Fruit fly (Drosophila melanogaster) Kc167 (cell line): ENCODE results near the gene Rel.

Source experiments
- Myc ChIP-seq: fragments of >200 bp; optimal IDR thresholded peaks from 2 replicates; lab custom pipeline; 2017; ENCODE audit warnings: missing external identifiers
- Sin3A ChIP-seq: fragments of >200 bp; optimal IDR thresholded peaks from 2 replicates; lab custom pipeline; 2018; ENCODE audit warnings: missing external identifiers
- h ChIP-seq: fragments of >200 bp; optimal IDR thresholded peaks from 3 replicates; lab custom pipeline; 2018; ENCODE audit warnings: missing external identifiers
- insv ChIP-seq: fragments of >200 bp; optimal IDR thresholded peaks from 3 replicates; lab custom pipeline; 2018; ENCODE audit warnings: missing external identifiers
- psq ChIP-seq: fragments of >200 bp; optimal IDR thresholded peaks from 2 replicates; lab custom pipeline; 2017; ENCODE audit warnings: missing external identifiers
- ttk ChIP-seq: sonication (Bioruptor generic); optimal IDR thresholded peaks from 2 replicates; lab custom pipeline; 2017; ENCODE audit warnings: missing external identifiers

Rel gene

DNA sequence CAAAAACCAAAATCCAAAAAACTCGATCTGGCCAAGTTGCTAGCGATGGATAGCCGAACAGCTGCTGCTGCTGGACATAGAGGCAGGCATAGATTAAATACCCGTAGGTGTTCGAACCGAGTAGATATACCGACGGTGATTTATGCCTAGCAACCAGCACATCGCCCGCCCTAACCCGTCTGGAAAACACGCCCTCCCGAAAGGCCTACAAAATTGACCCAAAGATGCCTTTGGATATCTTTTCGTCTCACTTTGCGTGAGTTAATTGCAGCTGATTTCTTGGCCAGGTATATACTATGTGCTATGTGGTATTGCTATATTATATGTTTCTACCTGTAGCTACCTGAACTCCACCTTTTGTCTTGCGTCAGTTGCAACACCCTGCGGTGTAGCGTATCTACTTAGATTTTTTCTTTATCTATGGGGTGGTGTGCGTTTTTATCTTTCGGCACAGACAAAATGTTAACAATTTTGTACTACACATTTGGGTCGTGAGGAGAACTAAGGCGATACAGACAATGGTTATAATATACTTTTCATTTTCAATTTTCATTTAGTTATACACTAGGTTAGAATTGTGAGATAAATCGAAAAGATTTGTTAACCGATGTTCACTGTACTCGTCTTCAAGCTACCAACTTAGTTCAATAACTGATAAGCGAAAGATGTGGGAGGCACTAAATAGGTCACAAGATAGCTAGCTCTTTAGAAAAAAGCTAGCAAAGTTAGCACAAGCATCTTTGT, 17.6 kb downstream of the Rel start:
- no peak for TF ChIP-seq psq (lab: Kevin White, UChicago)
- TF ChIP-seq Sin3A (lab: Kevin White, UChicago) = no peak
- TF ChIP-seq Myc = no peak
- no peak for TF ChIP-seq h (lab: Kevin White, UChicago)
- no peak for TF ChIP-seq ttk
- no peak for TF ChIP-seq insv (lab: Kevin White, UChicago)

DNA sequence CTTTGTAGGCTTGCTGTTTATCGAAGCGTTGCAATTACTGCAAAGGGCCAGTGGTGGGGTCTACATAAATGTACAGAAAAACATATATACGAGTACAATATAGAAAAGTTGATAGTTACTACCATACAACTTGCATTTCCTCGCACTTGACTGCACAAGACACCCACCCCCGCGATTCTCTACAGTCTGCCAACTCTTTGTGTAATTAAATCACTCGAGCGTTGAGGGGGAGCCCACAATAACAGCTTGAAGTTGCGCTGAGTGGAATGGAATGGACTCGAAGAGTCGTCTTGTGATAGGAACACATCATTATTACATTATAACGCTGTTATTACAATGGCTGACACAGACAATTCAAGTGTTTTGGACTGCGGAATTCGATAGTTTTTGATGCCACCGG, 18.4 kb downstream of the Rel start:
- TF ChIP-seq Sin3A (lab: Kevin White, UChicago) (no peak), psq (lab: Kevin White, UChicago) (no peak), insv (lab: Kevin White, UChicago) (no peak), h (lab: Kevin White, UChicago) (no peak), ttk (no peak), Myc (no peak)

DNA sequence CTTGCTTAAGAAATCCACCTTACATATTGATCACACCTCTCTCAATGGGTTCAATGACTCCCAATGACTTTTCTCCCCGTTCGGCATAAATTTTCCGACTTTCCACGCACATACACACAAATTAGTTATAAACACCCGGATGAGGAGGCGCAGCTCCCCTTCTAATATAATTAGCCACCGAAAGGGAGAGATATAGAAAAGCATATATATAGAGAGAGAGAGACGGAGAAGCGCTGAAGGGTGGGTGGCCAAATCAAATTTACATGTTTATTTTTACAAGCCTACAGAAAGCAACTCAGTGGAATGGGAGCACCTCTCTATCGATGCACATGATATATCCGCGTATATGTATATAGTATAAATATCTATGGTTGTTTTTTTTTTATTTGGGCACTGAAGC, 19.1 kb downstream of the Rel start:
- TF ChIP-seq Myc (no peak), h (lab: Kevin White, UChicago) (no peak), ttk (no peak), Sin3A (lab: Kevin White, UChicago) (no peak), psq (lab: Kevin White, UChicago) (no peak), insv (lab: Kevin White, UChicago) (no peak)

DNA sequence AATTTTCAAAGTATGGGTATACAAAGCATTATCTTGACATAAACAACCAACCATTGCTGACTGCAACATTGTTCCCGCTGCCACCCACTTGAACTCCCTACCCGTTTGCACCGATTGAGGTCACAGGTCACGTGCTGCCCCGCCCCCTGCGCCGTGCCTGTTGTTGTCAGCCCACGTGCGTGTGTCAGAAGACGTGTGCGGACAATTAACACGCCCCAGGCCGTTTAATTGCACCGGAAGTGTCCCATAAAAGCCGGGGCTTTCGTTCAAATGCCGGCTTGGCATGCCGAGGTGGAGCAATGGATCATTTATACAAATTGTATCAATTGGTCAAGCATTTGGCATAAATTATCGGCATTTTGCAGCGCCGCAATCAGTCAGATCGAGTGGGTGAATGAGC, 20.7 kb downstream of the Rel start:
- TF ChIP-seq Sin3A (lab: Kevin White, UChicago) (no peak), psq (lab: Kevin White, UChicago) (no peak), insv (lab: Kevin White, UChicago) (no peak), h (lab: Kevin White, UChicago) (no peak), ttk (no peak), Myc (no peak)

DNA sequence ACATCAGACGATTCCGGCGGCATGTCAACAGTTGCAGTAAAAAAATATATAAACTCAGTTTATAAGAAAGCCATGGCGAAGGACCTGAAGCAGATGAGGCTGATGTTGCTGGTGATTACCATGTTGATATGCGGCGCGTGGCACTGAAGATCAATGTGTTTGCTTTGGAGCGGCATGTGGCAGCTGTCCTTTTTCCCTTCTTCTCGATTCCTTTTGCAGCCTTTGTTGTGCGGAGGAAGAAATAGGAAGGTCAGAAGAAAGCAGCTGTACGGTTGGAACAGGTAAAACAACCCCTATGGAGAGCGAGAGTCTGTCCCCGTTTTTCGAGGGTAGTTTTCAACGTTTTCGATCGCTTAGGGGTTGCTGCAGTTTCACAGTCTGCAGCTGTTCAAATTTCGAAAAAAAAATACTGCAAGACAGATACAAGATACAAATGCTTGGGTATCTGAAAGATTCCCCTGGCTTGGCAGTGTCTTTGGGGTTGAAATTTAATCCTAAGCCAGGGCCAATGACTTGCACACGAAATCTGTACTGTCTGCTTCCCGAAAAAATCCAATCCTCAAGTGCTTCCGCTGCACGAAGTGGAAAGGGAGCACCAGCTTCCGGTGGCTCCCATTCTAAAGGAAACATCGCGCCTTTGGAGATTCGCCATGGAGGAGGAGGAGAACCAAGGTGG, 22.8 kb downstream of the Rel start:
- TF ChIP-seq Sin3A (lab: Kevin White, UChicago) (no peak), insv (lab: Kevin White, UChicago) (no peak), h (lab: Kevin White, UChicago) (no peak), Myc (no peak), ttk (no peak), psq (lab: Kevin White, UChicago) (no peak)

DNA sequence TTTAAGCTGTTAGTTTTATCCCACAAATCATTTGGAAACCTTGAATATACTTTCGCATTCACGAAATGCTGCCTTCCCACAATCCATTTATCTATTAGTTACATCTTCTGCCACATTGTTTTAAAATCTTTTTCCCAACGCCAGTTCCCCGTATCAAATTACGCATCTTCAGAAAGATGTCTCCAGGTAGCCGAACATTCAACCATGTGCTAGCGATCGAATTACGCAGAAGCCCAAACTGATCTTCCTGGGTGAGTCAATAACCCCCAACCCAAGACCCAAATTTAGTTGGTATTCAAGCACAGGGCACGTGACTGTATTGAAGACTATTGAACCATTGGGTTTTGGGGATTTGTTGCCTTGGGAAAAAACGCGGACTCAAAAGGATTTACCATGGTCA, 23.8 kb downstream of the Rel start:
- TF ChIP-seq insv (lab: Kevin White, UChicago) (no peak), ttk (no peak), Myc (no peak), psq (lab: Kevin White, UChicago) (no peak), h (lab: Kevin White, UChicago) (no peak), Sin3A (lab: Kevin White, UChicago) (no peak)

DNA sequence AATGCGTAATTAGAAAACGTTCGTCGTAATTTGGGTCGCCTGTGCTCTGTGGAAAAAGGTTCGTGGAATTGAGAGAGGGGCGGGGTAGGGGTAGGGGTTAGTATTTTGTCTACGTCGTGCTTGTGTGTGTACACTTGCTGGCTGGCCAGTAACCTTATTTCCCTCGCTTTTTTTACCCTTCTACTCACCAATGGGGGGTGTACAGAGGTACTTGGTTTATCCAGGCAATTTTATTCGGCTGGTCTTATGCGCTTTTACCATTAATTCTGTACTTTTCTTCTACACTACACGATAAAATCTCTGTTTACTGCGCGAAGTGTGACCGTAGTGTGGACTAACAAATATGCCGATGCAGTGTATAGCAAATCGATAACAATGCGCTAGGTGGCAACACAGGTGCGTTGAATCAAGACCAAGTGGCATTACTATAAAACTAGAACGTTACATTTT, 28.1 kb downstream of the Rel start, which contains the start of gene tgo:
TSS of gene tgo (minus strand) at position 334 of the 450 bp plus-strand sequence.
- no peak for TF ChIP-seq psq (lab: Kevin White, UChicago)

DNA sequence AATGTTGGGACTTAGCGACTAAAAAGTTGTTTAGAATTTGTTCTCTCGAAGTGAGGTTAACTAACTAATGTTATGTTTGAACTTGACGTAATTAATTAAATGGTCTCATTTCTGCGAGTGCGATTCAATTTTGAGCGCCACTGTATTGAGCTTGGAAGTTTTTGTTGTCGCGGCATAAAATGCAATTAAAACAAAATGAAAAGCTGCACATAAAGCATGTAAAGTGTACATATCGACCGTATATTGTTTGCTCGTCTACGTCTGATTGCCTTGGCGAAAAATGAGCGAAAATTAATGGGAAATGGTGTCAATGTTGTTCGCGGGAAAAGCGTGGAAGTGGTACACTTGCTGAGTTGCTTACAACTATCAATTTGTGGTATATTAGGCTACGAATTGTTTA, 30.9 kb downstream of the Rel start:
- TF ChIP-seq Myc (no peak), h (lab: Kevin White, UChicago) (no peak), psq (lab: Kevin White, UChicago) (no peak), ttk (no peak), Sin3A (lab: Kevin White, UChicago) (no peak)

DNA sequence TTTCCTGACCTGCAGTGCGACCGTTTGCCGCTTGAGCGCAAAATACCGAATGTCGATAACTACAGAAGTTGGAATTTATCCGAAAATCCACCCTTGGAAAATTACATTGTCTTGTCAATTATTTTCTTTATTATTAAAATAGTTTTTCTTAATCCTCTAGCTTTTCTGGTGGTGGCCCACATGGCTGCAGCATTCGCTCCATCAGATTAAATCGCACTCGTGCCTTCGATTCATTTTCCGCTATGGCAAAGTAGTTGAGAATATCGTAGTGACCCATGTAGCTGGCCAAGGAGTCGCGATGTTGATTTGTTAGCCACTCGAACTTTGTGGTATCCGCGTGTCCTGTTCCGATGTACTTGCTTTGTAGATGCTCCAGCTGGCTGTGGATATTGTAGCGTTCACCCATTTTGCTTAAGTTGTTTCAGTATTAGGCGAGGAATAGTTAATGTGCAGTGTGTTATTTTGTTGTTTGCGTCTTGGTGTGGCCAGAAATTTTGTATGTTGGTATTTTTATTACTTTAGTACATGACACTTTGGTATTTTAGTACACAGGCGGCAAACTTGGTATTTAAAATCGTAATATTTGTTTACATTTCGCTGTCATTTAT, 32.8 kb downstream of the Rel start, which contains the start of the genes Kcmf1, Sf3b5 and CG11986:
TSS of gene Kcmf1 (minus strand) at position 51 of the 608 bp plus-strand sequence.
TSS of gene Sf3b5 (minus strand) at position 483 of the 608 bp plus-strand sequence.
TSS of gene CG11986 (plus strand) at position 588 of the 608 bp plus-strand sequence.
- TF ChIP-seq psq (lab: Kevin White, UChicago) (no peak), insv (lab: Kevin White, UChicago) (no peak), Sin3A (lab: Kevin White, UChicago) (no peak), h (lab: Kevin White, UChicago) (no peak), Myc (no peak), ttk (no peak)

DNA sequence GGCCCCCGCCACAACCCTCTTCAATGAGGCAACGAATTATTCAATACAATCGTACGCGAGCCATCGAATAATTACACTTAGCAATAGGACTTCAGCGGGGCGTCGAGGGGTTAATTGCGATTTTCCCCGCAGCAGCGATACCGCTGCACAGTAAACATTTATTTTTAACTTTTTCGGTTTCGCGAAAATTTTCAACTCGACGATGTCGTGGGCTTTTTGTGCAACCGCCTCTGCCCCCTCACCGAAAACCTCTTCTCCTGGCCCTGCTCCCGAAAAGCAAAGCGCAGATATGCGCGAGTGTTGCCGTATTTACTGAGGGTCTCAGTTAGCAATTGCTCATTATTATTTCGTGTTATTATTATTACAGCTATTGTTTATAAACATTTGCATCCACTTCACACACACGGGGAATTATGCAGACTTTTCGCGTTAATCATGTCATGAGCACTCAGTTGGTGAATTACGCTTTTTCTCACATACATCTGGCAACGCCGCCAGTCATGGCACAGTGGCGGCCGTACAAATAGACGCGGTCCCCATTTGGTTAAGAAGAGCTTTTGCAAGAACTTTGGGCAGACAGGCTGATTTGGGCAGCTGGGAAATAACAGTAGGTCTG, 33.9 kb downstream of the Rel start:
- TF ChIP-seq Sin3A (lab: Kevin White, UChicago) = no peak
- TF ChIP-seq insv (lab: Kevin White, UChicago) = no peak
- no peak for TF ChIP-seq ttk
- TF ChIP-seq h (lab: Kevin White, UChicago) = no peak
- TF ChIP-seq psq (lab: Kevin White, UChicago) = no peak
- TF ChIP-seq Myc = no peak

DNA sequence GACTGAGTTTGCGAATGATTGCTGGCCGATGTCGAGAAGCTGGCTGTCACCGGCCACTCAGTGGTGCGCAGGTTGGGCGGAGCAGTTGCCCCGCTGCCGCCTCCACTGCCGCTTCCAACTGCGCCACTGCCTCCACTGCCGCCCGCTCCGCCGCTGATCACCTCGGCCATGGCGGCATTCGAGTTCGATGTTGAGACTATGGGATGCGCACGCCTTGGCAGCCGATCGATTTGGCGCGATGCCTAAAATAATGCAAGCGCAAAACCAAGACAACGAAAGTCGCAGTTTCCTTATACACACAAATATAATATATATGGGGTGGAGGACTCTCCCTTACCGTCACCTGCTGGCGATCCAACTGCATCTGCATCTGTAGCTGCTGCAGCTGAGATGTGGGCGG, 36.1 kb downstream of the Rel start:
- TF ChIP-seq ttk (no peak), Myc (no peak), psq (lab: Kevin White, UChicago) (no peak), Sin3A (lab: Kevin White, UChicago) (no peak), insv (lab: Kevin White, UChicago) (no peak), h (lab: Kevin White, UChicago) (no peak)
